Fruit fly (Drosophila melanogaster): ENCODE measurements around the gene mkg-p.
A peak's percentile ranks its signal among the peaks of the same experiment; 100 is the strongest.

mkg-p gene

DNA sequence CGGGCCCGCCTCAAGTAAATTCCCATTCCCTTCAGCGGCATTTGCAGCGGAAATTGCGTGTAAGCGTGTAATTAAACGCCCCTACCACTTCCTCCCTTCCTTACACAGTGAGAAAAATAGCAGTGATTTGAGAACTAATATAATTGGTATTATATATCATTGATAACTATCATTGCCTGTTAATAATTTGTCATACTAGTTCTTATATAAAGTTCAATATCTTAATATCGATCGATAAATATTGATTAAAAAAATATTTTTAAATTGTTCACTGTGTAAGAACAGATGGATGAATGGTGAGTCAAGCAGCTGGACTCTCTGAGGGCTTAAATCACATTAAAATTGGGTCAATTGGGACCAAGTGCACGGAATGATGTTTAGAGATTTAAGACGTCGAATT lies 40.0 kb upstream of the mkg-p start:
- TF ChIP-seq usp (GFP tag; optimal IDR thresholded peaks at IDR 0.05) (no peak), CG8478 (optimal IDR thresholded peaks at IDR 0.05) (no peak), pan (optimal IDR thresholded peaks at IDR 0.05) (no peak), Dll (optimal IDR thresholded peaks at IDR 0.05) (no peak), EcR (GFP tag; optimal IDR thresholded peaks at IDR 0.05) (no peak), psq (optimal IDR thresholded peaks at IDR 0.05) (no peak)

DNA sequence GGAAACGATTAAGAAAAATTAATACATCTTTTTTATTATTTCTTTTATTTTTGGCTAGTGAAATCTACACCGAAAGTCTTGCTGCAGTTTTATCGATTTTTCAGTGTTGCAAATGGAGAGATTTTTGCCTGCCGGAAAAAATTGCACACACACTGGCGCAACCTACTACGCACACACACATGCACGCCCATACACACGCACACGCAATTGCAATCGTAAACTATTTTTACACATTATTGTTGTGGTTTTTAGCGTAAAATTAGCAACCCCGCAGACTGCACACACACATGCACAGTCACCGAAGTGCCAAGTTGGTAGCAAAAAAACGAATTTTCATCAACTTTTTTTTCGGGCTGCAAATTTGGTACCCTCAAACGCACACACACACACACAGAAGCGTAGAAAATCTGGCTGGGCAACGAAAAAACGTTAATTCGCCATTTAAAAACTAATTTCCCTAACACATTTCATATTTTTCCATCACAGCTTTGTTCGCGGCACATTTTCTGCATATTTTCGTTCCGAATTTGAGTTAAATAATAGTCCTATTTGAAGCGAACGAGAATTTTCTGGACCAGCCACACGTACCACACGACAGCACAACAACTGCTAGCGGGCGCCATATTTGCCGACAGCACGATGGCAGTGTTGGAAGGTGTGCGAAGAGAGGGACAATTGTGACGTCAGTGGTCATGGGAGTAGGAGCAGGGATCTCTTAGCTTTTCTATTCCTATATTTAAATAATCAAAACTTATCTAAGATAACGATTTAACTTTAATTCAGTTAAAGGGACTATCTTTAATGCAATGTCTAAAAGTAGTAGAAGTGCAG lies 36.9 kb upstream of the mkg-p start, which contains the start of gene Unr:
Gene Unr (minus strand): TSS at position 637 of the 831 bp plus-strand sequence.
- TF ChIP-seq CG8478 (optimal IDR thresholded peaks at IDR 0.05) (peak; percentile 27), Dll (optimal IDR thresholded peaks at IDR 0.05) (no peak), pan (optimal IDR thresholded peaks at IDR 0.05) (no peak)

DNA sequence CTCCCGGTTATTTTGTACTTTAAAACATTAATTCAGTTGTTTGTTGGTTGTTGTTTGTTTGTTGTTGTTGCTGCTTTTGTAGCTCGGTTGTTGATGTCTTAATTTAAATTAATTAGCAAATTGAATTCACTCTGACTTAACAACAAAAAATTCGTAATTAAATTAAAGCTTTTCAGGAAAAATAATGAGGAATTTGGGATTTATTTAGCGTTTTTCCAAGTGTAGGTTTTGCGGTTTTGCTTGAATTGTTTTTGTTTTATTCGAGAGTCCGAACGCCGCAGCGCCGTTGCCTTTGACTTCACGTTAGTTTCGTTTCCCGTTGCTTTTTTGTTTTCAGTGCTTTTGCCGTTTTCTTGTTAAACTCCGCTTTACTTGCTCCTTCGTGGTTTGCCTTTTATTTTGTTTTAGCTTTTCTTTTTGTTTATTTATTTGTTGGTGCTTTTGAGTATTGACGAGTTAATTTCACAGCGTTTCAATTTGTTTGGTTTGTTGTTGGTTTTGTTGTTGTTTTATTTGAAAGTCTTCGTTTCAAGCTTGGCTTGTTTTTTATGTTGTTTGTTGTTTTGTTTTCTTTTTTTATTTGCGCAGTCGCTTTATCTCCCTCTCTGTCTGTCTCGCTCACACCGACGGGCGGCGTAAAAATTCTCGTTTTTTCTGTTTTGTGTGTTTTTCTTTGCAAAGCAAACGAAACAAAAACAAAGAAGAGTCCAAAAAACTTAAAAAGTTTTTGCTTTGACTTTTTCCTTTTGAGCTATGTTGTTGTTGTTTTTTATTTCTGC lies 35.9 kb upstream of the mkg-p start:
- TF ChIP-seq usp (GFP tag; optimal IDR thresholded peaks at IDR 0.05) (no peak), Dll (optimal IDR thresholded peaks at IDR 0.05) (no peak), CG8478 (optimal IDR thresholded peaks at IDR 0.05) (no peak), pan (optimal IDR thresholded peaks at IDR 0.05) (no peak), psq (optimal IDR thresholded peaks at IDR 0.05) (no peak), EcR (GFP tag; optimal IDR thresholded peaks at IDR 0.05) (no peak)

DNA sequence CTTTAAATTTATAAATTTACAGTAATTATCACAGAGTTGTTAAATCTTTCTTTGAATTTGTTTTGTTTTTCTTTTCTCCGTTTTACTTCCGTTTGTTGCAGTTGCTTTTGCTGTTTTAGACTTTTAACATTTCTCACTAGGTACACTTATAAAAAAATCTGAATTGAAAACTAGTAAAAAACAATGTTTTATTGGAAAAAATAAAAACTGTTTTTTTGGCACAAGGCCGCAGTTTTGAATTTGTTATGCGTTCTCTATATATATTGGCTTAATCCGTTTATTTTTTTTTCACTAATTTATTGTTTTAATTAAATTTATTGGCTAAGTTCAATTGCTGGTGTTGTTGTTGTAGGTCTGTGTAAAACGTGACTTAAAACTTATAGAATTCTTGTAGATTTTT lies 35.0 kb upstream of the mkg-p start:
- TF ChIP-seq usp (GFP tag; optimal IDR thresholded peaks at IDR 0.05) (no peak), EcR (GFP tag; optimal IDR thresholded peaks at IDR 0.05) (no peak), psq (optimal IDR thresholded peaks at IDR 0.05) (no peak), pan (optimal IDR thresholded peaks at IDR 0.05) (no peak), CG8478 (optimal IDR thresholded peaks at IDR 0.05) (no peak), Dll (optimal IDR thresholded peaks at IDR 0.05) (no peak)

DNA sequence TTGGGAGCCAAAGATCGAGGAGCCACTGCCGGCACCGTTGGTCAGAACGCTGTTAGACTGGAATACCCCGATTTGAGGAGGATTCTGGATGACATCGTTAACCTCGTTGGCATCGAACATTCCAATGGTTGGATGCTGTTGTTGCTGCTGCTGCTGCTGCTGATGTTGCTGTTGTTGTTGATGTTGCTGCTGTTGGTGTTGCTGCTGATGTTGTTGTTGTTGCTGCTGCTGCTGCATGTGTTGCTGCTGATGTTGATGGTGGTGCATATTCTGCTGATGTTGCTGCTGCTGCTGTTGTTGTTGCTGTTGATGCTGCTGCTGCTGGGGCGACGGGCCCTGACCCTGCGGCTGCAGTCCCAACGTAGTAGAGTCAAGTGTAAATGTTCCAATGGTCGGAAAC lies 32.5 kb upstream of the mkg-p start:
- no peak for TF ChIP-seq psq (optimal IDR thresholded peaks at IDR 0.05)
- TF ChIP-seq pan (optimal IDR thresholded peaks at IDR 0.05) = no peak
- TF ChIP-seq Dll (optimal IDR thresholded peaks at IDR 0.05) = no peak
- TF ChIP-seq CG8478 (optimal IDR thresholded peaks at IDR 0.05) = no peak
- no peak for TF ChIP-seq usp (GFP tag; optimal IDR thresholded peaks at IDR 0.05)
- no peak for TF ChIP-seq EcR (GFP tag; optimal IDR thresholded peaks at IDR 0.05)

DNA sequence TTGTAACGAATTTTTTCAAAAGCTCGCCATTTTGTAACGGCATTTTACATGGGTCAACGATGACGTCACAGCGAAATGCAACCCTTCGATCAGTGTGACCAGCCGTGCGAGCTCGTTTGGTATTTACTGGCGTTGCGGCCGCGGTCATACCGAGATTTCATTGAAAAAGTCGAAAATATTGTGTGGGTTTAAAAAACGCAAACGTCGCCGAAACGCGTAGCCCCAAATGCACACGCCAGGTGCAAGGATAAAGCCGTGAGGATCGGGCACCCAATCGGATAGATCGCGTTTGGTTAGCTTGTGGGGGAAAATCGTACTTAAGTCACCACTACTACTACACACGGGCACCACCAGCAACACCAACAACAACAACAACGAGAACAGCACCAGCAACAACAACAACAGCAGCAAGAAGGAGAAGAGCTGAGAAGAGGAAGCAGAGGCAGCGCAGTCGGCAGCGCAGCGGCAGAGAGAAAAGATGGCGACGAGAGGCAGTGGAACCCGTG lies 19.8 kb upstream of the mkg-p start, which contains the start of gene Cbl:
Gene Cbl (plus strand): TSS at position 124 of the 506 bp plus-strand sequence.
- TF ChIP-seq CG8478 (optimal IDR thresholded peaks at IDR 0.05) (no peak), psq (optimal IDR thresholded peaks at IDR 0.05) (no peak), pan (optimal IDR thresholded peaks at IDR 0.05) (no peak), usp (GFP tag; optimal IDR thresholded peaks at IDR 0.05) (no peak), EcR (GFP tag; optimal IDR thresholded peaks at IDR 0.05) (no peak), Dll (optimal IDR thresholded peaks at IDR 0.05) (no peak)

DNA sequence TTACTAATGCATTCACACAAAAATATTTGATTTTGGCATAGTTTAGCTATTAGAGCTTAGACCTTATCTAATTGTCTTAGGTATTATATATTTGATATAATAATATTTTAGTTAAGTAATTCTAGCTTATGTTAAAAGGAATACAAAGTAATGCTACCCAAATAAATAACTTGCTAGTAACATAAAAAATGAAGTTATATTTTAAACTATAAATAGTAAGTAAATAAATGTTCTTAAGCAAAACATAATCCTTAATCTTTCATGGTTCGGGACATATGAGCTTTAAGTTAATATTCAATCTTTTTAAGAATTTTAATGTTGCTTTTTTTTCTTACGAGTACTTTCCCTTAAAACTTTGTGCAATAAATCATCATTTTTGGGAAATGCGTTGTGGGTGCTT lies 18.1 kb upstream of the mkg-p start:
- TF ChIP-seq usp (GFP tag; optimal IDR thresholded peaks at IDR 0.05) = no peak
- no peak for TF ChIP-seq Dll (optimal IDR thresholded peaks at IDR 0.05)
- TF ChIP-seq CG8478 (optimal IDR thresholded peaks at IDR 0.05) = no peak
- TF ChIP-seq EcR (GFP tag; optimal IDR thresholded peaks at IDR 0.05) = no peak
- no peak for TF ChIP-seq psq (optimal IDR thresholded peaks at IDR 0.05)
- no peak for TF ChIP-seq pan (optimal IDR thresholded peaks at IDR 0.05)

DNA sequence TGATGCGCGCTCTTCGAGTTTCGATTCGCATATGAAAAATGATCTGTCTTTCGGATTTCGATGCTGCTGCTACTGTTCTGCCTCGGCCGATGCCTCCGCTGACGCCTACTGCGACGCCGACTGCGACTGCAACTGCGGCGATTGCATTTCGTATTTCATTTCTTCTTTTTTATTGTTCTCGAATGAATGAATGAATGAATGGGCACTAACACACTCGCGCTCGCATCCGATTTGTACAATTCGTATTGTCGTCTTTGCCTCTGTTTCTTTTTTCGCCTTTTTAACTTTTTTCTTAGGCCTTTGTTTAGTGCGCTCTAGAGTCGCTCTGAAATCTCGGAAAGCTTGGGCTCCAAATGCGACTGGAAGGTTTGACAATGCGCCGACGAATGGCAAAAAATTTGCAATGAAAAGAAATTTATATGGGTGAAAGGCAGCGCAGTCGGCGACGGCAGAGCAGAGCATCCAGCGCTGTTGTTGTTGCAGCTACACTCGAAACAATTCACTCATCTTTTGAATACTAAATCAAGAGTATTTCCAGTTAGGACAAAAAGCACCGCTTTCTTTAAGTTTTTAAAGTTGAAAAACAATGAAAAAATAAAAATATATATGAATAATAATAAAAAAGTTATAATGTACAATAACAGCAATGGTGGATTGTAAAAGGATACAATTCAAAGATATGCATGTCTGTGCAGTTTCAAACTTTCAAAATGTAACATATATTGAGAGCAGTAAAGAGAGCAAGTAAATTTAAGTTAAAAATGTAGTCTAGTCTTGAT lies 16.9 kb upstream of the mkg-p start, which contains the start of gene CG32354:
Gene CG32354 (minus strand): TSS at position 398 of the 779 bp plus-strand sequence.
- no peak for TF ChIP-seq CG8478 (optimal IDR thresholded peaks at IDR 0.05)
- no peak for TF ChIP-seq Dll (optimal IDR thresholded peaks at IDR 0.05)
- no peak for TF ChIP-seq usp (GFP tag; optimal IDR thresholded peaks at IDR 0.05)
- no peak for TF ChIP-seq EcR (GFP tag; optimal IDR thresholded peaks at IDR 0.05)
- TF ChIP-seq psq (optimal IDR thresholded peaks at IDR 0.05) = no peak
- no peak for TF ChIP-seq pan (optimal IDR thresholded peaks at IDR 0.05)

DNA sequence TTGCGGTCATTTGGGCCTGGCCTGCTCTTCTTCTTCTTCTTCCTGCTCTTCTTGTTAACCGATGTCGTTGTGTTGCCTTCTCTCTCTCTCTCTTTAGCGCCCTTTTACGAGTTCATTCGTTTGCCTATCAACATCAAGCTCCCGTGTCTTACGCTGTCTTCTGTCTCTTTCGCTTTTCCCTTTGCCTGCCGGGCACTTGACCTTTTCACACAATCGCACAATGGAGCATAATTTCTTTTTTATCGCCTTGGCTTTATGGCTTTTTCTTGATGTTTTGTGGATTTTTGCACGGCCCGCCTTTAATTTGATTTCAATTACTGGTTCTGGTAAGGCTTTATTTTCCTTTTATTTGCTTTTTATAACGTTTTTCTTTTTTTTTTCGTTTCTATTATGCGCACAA lies 16.3 kb upstream of the mkg-p start:
- TF ChIP-seq Dll (optimal IDR thresholded peaks at IDR 0.05) = no peak
- TF ChIP-seq usp (GFP tag; optimal IDR thresholded peaks at IDR 0.05) = no peak
- no peak for TF ChIP-seq pan (optimal IDR thresholded peaks at IDR 0.05)
- TF ChIP-seq CG8478 (optimal IDR thresholded peaks at IDR 0.05) = no peak
- TF ChIP-seq EcR (GFP tag; optimal IDR thresholded peaks at IDR 0.05) = no peak
- no peak for TF ChIP-seq psq (optimal IDR thresholded peaks at IDR 0.05)

DNA sequence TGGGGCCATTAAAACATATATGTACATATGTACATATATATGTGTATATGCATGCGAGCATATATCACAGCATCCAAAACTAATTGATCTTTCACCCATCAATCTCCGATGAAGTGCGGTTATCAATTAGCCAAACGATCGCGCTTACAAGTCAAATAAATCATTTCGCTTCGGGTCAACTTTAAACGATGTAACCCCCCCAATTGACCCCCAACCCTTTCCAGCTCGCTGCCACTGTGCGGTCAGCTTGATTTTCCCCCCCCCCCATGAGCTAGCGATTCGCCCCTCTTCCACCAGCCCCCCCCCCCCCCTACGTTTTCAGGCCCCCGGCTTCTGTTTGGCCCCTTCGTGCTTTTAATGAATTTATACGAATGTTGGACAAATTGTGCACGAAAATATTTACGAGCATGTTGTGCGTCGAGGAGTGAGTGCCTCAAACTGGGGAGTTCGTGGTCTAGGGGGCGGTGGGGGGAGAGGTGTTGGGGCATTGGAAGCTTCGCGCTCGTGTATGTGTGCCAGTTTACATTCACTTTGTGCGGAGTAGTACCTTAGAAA lies 14.6 kb upstream of the mkg-p start:
- no peak for TF ChIP-seq psq (optimal IDR thresholded peaks at IDR 0.05)
- no peak for TF ChIP-seq pan (optimal IDR thresholded peaks at IDR 0.05)
- TF ChIP-seq usp (GFP tag; optimal IDR thresholded peaks at IDR 0.05) = no peak
- no peak for TF ChIP-seq EcR (GFP tag; optimal IDR thresholded peaks at IDR 0.05)
- no peak for TF ChIP-seq Dll (optimal IDR thresholded peaks at IDR 0.05)

DNA sequence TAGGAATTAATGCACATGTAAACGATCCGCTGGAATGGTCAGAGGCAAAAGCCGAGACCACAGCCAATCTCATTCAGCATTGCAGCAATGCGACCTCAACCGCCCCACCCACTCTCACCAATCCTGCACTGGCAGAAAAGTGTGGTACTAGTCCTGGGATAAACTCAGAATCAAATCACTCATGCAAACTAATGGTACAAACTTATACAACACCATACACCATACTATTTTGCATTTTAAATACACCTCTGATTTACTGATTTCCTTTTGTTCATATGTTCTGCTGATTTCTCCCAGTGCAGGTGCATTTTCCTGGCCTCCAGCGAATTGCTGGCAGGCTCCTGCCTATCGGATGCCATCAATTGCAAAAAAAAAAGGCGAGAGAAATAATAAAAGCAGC lies 13.9 kb upstream of the mkg-p start:
- no peak for TF ChIP-seq CG8478 (optimal IDR thresholded peaks at IDR 0.05)
